Fruit fly (Drosophila melanogaster) whole organism, prepupa: ENCODE data around the gene bgm.

Experiments used
- CG10631 ChIP-seq: fragments of 200-800 bp; sonication (Bioruptor generic); optimal IDR thresholded peaks from 2 replicates; lab custom pipeline; 2016; ENCODE audit warnings: missing biosample characterization, missing genetic modification characterization
- CG10669 ChIP-seq: fragments of 200-800 bp; sonication (Bioruptor generic); optimal IDR thresholded peaks from 3 replicates; lab custom pipeline; 2018; ENCODE audit warnings: missing biosample characterization, mild to moderate bottlenecking, missing genetic modification characterization, moderate library complexity
- CG11902 ChIP-seq: fragments of 200-800 bp; sonication (Bioruptor generic); optimal IDR thresholded peaks from 3 replicates; lab custom pipeline; 2016; ENCODE audit warnings: missing biosample characterization, missing genetic modification characterization
- CG15336 ChIP-seq: fragments of 200-800 bp; sonication (Bioruptor generic); IDR thresholded peaks from 2 replicates; pipeline ENCODE4 v1.3.6; 2022; ENCODE audit warnings: missing biosample characterization, missing genetic modification characterization
- CG3032 ChIP-seq: fragments of 200-800 bp; optimal IDR thresholded peaks from 2 replicates; lab custom pipeline; 2019; ENCODE audit warnings: missing biosample characterization, mild to moderate bottlenecking, missing genetic modification characterization, moderate library complexity
- CG31627 ChIP-seq: fragments of 200-800 bp; sonication (Bioruptor generic); optimal IDR thresholded peaks from 3 replicates; lab custom pipeline; 2016; ENCODE audit warnings: missing biosample characterization, missing genetic modification characterization
- CG34406 ChIP-seq: fragments of 200-800 bp; sonication (Bioruptor generic); optimal IDR thresholded peaks from 3 replicates; lab custom pipeline; 2016; ENCODE audit warnings: missing biosample characterization, missing genetic modification characterization
- CG3919 ChIP-seq: fragments of 200-800 bp; sonication (Bioruptor generic); optimal IDR thresholded peaks from 3 replicates; lab custom pipeline; 2016; ENCODE audit warnings: missing biosample characterization, missing genetic modification characterization
- CG6163 ChIP-seq: fragments of 200-800 bp; sonication (Bioruptor generic); IDR thresholded peaks from 3 replicates; pipeline ENCODE4 v1.3.6; 2022; ENCODE audit warnings: missing biosample characterization, missing genetic modification characterization
- CG6808 ChIP-seq: fragments of 200-800 bp; sonication (Bioruptor generic); optimal IDR thresholded peaks from 3 replicates; lab custom pipeline; 2017; ENCODE audit warnings: missing biosample characterization, missing genetic modification characterization, mild to moderate bottlenecking, moderate library complexity, missing genetic modification reagents
- CG7368 ChIP-seq: fragments of 200-800 bp; sonication (Bioruptor generic); optimal IDR thresholded peaks from 3 replicates; lab custom pipeline; 2016; ENCODE audit warnings: missing biosample characterization, missing genetic modification characterization
- CG8119 ChIP-seq: fragments of 200-800 bp; sonication (Bioruptor generic); IDR thresholded peaks from 3 replicates; pipeline ENCODE4 v1.3.6; 2022; ENCODE audit warnings: missing biosample characterization, missing genetic modification characterization
- CG8632 ChIP-seq: fragments of 200-800 bp; sonication (Bioruptor generic); optimal IDR thresholded peaks from 3 replicates; lab custom pipeline; 2016; ENCODE audit warnings: missing biosample characterization, missing genetic modification characterization
- CG9139 ChIP-seq: fragments of 200-800 bp; sonication (Bioruptor generic); optimal IDR thresholded peaks from 3 replicates; lab custom pipeline; 2017; ENCODE audit warnings: missing biosample characterization, mild to moderate bottlenecking, missing genetic modification characterization
- Eip75B ChIP-seq: fragments of 200-800 bp; sonication (Bioruptor generic); optimal IDR thresholded peaks from 3 replicates; lab custom pipeline; 2016; ENCODE audit warnings: missing biosample characterization, missing genetic modification characterization
- Eip78C ChIP-seq: fragments of 200-800 bp; sonication (Bioruptor generic); peaks from one replicate; lab custom pipeline; 2016; ENCODE audit warnings: missing biosample characterization, missing genetic modification characterization
- Ets21C ChIP-seq: fragments of 200-800 bp; sonication (Bioruptor generic); optimal IDR thresholded peaks from 3 replicates; lab custom pipeline; 2016; ENCODE audit warnings: missing biosample characterization, missing genetic modification characterization
- Ets96B ChIP-seq: fragments of 200-800 bp; optimal IDR thresholded peaks from 2 replicates; lab custom pipeline; 2019; ENCODE audit warnings: missing biosample characterization, mild to moderate bottlenecking, missing genetic modification characterization, moderate library complexity
- Gug ChIP-seq: fragments of 200-800 bp; sonication (Bioruptor generic); IDR thresholded peaks from 2 replicates; pipeline ENCODE4 v1.3.6; 2022; ENCODE audit warnings: missing biosample characterization, missing genetic modification characterization
- Hr38 ChIP-seq: sonication (Bioruptor generic); optimal IDR thresholded peaks from 2 replicates; lab custom pipeline; 2016; ENCODE audit warnings: missing biosample characterization, missing genetic modification characterization
- Hr39 ChIP-seq: fragments of 200-800 bp; sonication (Bioruptor generic); optimal IDR thresholded peaks from 2 replicates; lab custom pipeline; 2016; ENCODE audit warnings: missing biosample characterization, missing genetic modification characterization
- Met ChIP-seq: fragments of 200-800 bp; sonication (Bioruptor generic); optimal IDR thresholded peaks from 3 replicates; lab custom pipeline; 2016; ENCODE audit warnings: missing biosample characterization, missing genetic modification characterization
- OdsH ChIP-seq: fragments of 200-800 bp; sonication (Bioruptor generic); optimal IDR thresholded peaks from 3 replicates; lab custom pipeline; 2016; ENCODE audit warnings: missing biosample characterization, missing genetic modification characterization
- Smox ChIP-seq: fragments of 200-800 bp; sonication (Bioruptor generic); optimal IDR thresholded peaks from 3 replicates; lab custom pipeline; 2016; ENCODE audit warnings: missing biosample characterization, missing genetic modification characterization
- Sox102F ChIP-seq: fragments of 200-800 bp; sonication (Bioruptor generic); optimal IDR thresholded peaks from 2 replicates; lab custom pipeline; 2016; ENCODE audit warnings: missing biosample characterization, mild to moderate bottlenecking, missing genetic modification characterization
- Sox14 ChIP-seq: fragments of 200-800 bp; sonication (Bioruptor generic); optimal IDR thresholded peaks from 3 replicates; lab custom pipeline; 2016; ENCODE audit warnings: missing biosample characterization, missing genetic modification characterization
- achi ChIP-seq: fragments of 200-800 bp; sonication (Bioruptor generic); optimal IDR thresholded peaks from 3 replicates; lab custom pipeline; 2016; ENCODE audit warnings: missing biosample characterization, missing genetic modification characterization
- cyc ChIP-seq: fragments of 200-800 bp; sonication (Bioruptor generic); optimal IDR thresholded peaks from 3 replicates; lab custom pipeline; 2016; ENCODE audit warnings: missing biosample characterization, missing genetic modification characterization
- dsx ChIP-seq: fragments of 200-800 bp; optimal IDR thresholded peaks from 3 replicates; lab custom pipeline; 2019; ENCODE audit warnings: missing biosample characterization, mild to moderate bottlenecking, missing genetic modification characterization, moderate library complexity; ENCODE audit not compliant: poor library complexity, severe bottlenecking
- esn ChIP-seq: fragments of 200-800 bp; sonication (Bioruptor generic); optimal IDR thresholded peaks from 2 replicates; lab custom pipeline; 2016; ENCODE audit warnings: missing biosample characterization, mild to moderate bottlenecking, missing genetic modification characterization, moderate library complexity
- fd85E ChIP-seq: fragments of 200-800 bp; sonication (Bioruptor generic); optimal IDR thresholded peaks from 3 replicates; lab custom pipeline; 2016; ENCODE audit warnings: missing biosample characterization, missing genetic modification characterization
- fkh ChIP-seq: fragments of 200-800 bp; sonication (Bioruptor generic); optimal IDR thresholded peaks from 3 replicates; lab custom pipeline; 2017; ENCODE audit warnings: missing biosample characterization, mild to moderate bottlenecking, missing genetic modification characterization, moderate library complexity
- pdm3 ChIP-seq: fragments of 200-800 bp; sonication (Bioruptor generic); optimal IDR thresholded peaks from 3 replicates; lab custom pipeline; 2016; ENCODE audit warnings: missing biosample characterization, missing genetic modification characterization
- salr ChIP-seq, 2 experiments: fragments of 200-800 bp; sonication (Bioruptor generic); optimal IDR thresholded peaks; 3 replicates each; lab custom pipeline; 2016 to 2018; ENCODE audit warnings: missing biosample characterization in 2 of 2, missing genetic modification characterization in 2 of 2, mild to moderate bottlenecking in 1 of 2
- spab ChIP-seq: fragments of 200-800 bp; sonication (Bioruptor generic); optimal IDR thresholded peaks from 2 replicates; lab custom pipeline; 2017; ENCODE audit warnings: missing biosample characterization, mild to moderate bottlenecking, missing genetic modification characterization, missing genetic modification reagents
- svp ChIP-seq: fragments of 200-800 bp; sonication (Bioruptor generic); peaks from one replicate; lab custom pipeline; 2016; ENCODE audit warnings: missing biosample characterization, missing genetic modification characterization
- topi ChIP-seq: fragments of 200-800 bp; sonication (Bioruptor generic); optimal IDR thresholded peaks from 3 replicates; lab custom pipeline; 2016; ENCODE audit warnings: missing biosample characterization, missing genetic modification characterization
- vri ChIP-seq: fragments of 200-800 bp; sonication (Bioruptor generic); optimal IDR thresholded peaks from 3 replicates; lab custom pipeline; 2016; ENCODE audit warnings: missing biosample characterization, mild to moderate bottlenecking, missing genetic modification characterization

Gene bgm

DNA sequence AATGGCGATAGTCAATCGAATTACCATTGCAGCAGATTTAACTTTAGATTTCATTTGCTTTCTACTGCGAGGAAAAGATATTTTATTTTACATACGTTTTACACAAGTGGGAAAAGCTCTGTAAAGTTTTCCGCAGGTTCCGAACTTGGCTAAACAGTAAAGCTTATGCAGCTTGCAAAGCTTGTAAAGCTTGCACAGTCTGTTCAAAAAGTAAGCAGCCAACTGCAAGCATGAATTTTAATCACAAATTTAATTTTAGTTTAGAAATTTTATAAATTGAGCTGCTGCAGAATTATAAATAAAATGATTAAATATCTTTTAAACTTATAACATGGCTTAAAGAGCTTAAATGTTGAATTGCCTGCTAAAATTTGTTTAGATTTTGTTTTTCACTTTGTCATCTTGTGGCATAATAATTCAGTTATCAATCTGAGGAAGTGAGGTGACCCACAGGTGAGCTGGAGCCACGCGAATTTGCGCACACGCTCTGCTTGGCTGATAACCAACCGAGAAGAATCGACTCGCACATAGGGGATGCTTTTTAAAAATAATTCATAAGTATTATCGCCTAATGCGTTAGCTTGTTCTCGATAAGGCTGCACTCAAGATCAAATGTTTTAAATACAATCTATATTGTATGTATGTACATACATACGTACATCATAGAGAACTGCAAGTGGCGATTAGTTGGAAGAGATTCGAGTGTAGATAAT, 1.1 kb upstream of the bgm start:
- TF ChIP-seq Smox (GFP tag; lab: Kevin White, UChicago): peak; percentile 1
- TF ChIP-seq CG10669: peak; percentile 17
- TF ChIP-seq Gug: no peak
- TF ChIP-seq achi (GFP tag; lab: Kevin White, UChicago): no peak
- peak; percentile 34; the same call in 2 of the 3 replicates for TF ChIP-seq CG6163
- peak; percentile 79 for TF ChIP-seq svp (GFP tag; lab: Kevin White, UChicago)
- TF ChIP-seq CG8632 (GFP tag; lab: Kevin White, UChicago): no peak
- no peak for TF ChIP-seq CG7368 (GFP tag; lab: Kevin White, UChicago)
- TF ChIP-seq Eip78C (GFP tag; lab: Kevin White, UChicago): peak; percentile 72
- no peak for TF ChIP-seq Ets21C (GFP tag; lab: Kevin White, UChicago)
- TF ChIP-seq Hr39: peak; percentile 2
- TF ChIP-seq topi (GFP tag; lab: Kevin White, UChicago): peak; percentile 16
- TF ChIP-seq pdm3 (GFP tag; lab: Kevin White, UChicago): peak; percentile 13
- TF ChIP-seq CG3919 (GFP tag; lab: Kevin White, UChicago): peak; percentile 17
- peak; percentile 39 for TF ChIP-seq cyc (GFP tag; lab: Kevin White, UChicago)
- peak; percentile 16 for TF ChIP-seq esn
- peak; percentile 9 for TF ChIP-seq Ets96B (tag; lab: Kevin White, UChicago)
- TF ChIP-seq OdsH (GFP tag; lab: Kevin White, UChicago): peak; percentile 26
- no peak for TF ChIP-seq fkh
- peak; percentile 48 for TF ChIP-seq Met (GFP tag; lab: Kevin White, UChicago)
- TF ChIP-seq CG6808: no peak

DNA sequence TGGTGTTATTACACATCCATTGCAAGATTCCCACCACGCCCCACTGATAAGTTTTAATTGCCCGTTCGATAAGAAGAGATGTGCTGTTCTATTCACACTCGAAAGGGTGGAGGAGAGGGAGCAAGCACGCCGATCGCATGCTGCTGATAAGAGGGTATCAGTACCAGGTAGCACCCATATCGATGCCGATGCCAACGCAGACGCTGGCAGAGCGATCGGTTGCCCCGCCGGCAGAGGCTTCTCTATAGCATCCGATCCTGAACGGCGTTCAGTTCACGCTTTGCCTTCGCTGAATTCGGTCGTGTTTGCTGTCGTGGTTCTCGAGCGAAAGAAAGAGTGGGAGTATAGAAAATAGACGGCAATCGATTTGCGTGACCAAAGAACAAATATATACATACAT, 674 bp downstream of the bgm start:
- TF ChIP-seq svp (GFP tag; lab: Kevin White, UChicago): peak; percentile 85
- peak; percentile 27 for TF ChIP-seq fkh
- TF ChIP-seq CG3032 (tag; lab: Kevin White, UChicago): no peak
- TF ChIP-seq spab: no peak
- TF ChIP-seq vri (GFP tag; lab: Kevin White, UChicago): peak; percentile 54

DNA sequence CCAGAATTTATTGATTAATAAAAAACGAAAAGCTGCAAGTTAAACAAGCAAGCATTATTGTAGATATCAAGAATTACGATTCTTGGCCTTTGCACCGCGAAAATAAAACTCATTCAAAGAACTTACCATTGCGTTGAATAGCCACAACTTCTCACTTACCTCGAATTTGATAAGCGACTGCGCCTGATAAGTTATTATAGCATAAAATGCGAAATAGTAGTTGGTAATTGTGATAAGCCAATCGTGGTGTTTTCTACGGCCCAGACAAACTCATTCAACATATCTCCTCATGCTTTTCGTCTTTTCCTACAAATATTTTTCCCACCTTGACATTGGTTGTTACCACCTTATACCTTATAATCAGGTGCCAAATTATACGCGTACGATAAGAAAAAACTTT, 2.3 kb downstream of the bgm start:
- peak; percentile 44 for TF ChIP-seq vri (GFP tag; lab: Kevin White, UChicago)
- no peak for TF ChIP-seq spab
- TF ChIP-seq CG15336: no peak
- TF ChIP-seq Eip75B (GFP tag; lab: Kevin White, UChicago): no peak
- TF ChIP-seq Sox14 (GFP tag; lab: Kevin White, UChicago): no peak
- TF ChIP-seq achi (GFP tag; lab: Kevin White, UChicago): no peak
- no peak for TF ChIP-seq CG9139 (GFP tag; lab: Kevin White, UChicago)
- no peak for TF ChIP-seq salr (GFP tag; optimal IDR thresholded peaks at IDR 0.05; lab: Kevin White, UChicago)
- TF ChIP-seq, all 60 proteins: peak for 1

DNA sequence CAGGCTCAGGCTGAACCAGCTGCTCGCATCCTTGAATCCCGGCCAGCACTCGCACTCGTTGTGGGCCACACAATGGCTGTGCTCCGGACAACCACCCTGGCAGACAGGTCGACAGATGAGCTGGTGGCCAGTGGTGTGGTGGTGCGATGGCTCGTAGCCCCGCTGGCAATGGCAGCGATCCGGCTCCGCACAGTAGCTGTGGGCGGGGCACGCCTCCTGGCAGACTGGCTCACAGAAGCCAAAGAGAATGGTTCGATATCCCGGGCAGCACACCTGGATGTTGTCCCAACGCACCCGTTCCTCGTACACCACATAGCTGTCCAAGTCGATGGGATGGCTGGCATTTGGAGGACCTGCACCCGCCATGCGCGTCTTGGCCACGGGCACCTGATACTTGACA, 6.8 kb downstream of the bgm start:
- TF ChIP-seq Sox102F (GFP tag; lab: Kevin White, UChicago): no peak
- TF ChIP-seq pdm3 (GFP tag; lab: Kevin White, UChicago): no peak
- no peak for TF ChIP-seq CG8119 (GFP tag; lab: Robert Waterston, UW)
- TF ChIP-seq CG10631 (GFP tag; lab: Kevin White, UChicago): no peak
- no peak for TF ChIP-seq esn
- no peak for TF ChIP-seq CG3032 (tag; lab: Kevin White, UChicago)
- no peak for TF ChIP-seq cyc (GFP tag; lab: Kevin White, UChicago)
- TF ChIP-seq CG31627 (GFP tag; lab: Kevin White, UChicago): no peak
- no peak for TF ChIP-seq vri (GFP tag; lab: Kevin White, UChicago)
- no peak for TF ChIP-seq CG34406 (GFP tag; lab: Kevin White, UChicago)
- TF ChIP-seq fd85E (GFP tag; lab: Kevin White, UChicago): no peak
- no peak for TF ChIP-seq Ets21C (GFP tag; lab: Kevin White, UChicago)
- no peak for TF ChIP-seq Hr38 (GFP tag; lab: Kevin White, UChicago)
- no peak for TF ChIP-seq dsx (GFP tag; lab: Kevin White, UChicago)
- no peak for TF ChIP-seq CG11902 (GFP tag; lab: Kevin White, UChicago)
- TF ChIP-seq Eip75B (GFP tag; lab: Kevin White, UChicago): no peak
